Worm (Caenorhabditis elegans): ENCODE data around the gene Y11D7A.3.

Gene Y11D7A.3

DNA sequence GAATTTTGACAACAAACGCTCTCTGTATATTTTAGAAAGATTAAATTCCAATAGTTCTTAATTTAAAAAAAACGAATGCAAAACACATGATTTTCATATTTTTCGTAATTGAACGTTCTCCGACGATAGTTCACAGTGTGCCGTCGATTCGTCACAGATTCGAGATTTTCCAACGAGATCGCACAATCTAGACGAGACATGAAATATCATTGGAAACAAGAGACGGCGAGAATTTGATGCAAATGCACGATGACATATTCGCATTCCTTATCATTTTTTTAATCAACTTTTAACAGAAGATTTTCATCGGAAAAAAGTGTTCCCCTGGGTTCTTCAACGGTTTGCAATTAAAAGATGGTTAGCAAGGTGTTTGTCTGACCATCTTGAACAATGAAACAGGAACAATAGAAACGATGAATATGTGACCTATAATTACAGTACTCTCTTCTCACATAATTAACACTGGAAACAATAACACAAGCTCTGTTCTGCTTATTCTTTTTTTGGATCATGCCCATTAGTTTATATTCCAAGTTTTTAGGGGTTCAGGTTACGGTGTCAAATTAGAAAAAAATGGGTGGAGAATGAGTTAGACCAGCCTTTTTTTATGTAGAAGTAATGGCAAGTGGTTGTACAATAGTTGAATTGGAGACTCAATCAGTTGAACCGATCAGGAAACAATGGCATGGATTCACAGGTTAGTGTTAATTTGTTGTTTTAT, at the start of gene Y11D7A.3:
TSS of gene Y11D7A.3 (plus strand) at position 671 of the 721 bp plus-strand sequence.
- no peak for TF ChIP-seq zim-3 (tag; optimal IDR thresholded peaks at IDR 0.05)
- no peak for TF ChIP-seq ceh-79 (tag; optimal IDR thresholded peaks at IDR 0.05)
- no peak for TF ChIP-seq hmg-1.2 (GFP tag; IDR thresholded peaks at IDR 0.05)
- TF ChIP-seq mxl-1 (tag; optimal IDR thresholded peaks at IDR 0.05), result no peak
- TF ChIP-seq Y79H2A.3 (GFP tag; conservative IDR thresholded peaks at IDR 0.05), result no peak
- TF ChIP-seq lsy-27 (tag; optimal IDR thresholded peaks at IDR 0.05; ENCODE audit: borderline replicate concordance, insufficient read depth), result no peak
- TF ChIP-seq dox-1 (GFP tag; IDR thresholded peaks at IDR 0.05), result no peak
- no peak for TF ChIP-seq attf-5 (GFP tag; optimal IDR thresholded peaks at IDR 0.05)
- no peak for TF ChIP-seq F57A8.1 (GFP tag; optimal IDR thresholded peaks at IDR 0.05)
- no peak for TF ChIP-seq pha-4 (tag; optimal IDR thresholded peaks at IDR 0.05)
- no peak for TF ChIP-seq somi-1 (GFP tag; optimal IDR thresholded peaks at IDR 0.05)
- no peak for TF ChIP-seq efl-1 (GFP tag; optimal IDR thresholded peaks at IDR 0.05)
- no peak for TF ChIP-seq mcd-1 (GFP tag; IDR thresholded peaks at IDR 0.05)

DNA sequence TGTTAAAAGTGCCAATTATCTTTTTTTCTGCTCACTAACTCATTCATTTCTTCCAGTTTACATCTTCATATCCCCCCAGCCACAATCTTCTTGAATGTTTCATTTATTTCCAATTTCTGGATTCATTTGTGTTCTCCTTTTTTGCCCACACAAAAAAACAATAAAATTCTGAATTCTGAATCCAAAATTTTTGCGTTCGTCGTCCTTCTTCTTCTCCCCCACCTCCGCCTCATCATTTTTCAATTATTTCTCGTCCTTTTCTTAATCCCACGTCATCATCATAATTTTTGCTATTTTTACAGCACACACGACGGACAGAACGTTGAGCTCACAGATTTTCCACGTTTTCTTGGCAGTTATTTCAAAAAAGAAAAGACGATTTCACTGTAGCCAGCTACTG, 48.3 kb upstream of the Y11D7A.3 start, which contains the start of gene C07C7.1:
TSS of gene C07C7.1 (plus strand) at position 301 of the 400 bp plus-strand sequence.
- TF ChIP-seq F10E7.11 (tag; optimal IDR thresholded peaks at IDR 0.05) (no peak), attf-5 (GFP tag; optimal IDR thresholded peaks at IDR 0.05) (no peak), tbx-9 (tag; optimal IDR thresholded peaks at IDR 0.05; ENCODE audit: borderline replicate concordance) (no peak), mcd-1 (GFP tag; IDR thresholded peaks at IDR 0.05) (no peak), hsf-1 (GFP tag; IDR thresholded peaks at IDR 0.05) (no peak), F52B5.7 (tag; optimal IDR thresholded peaks at IDR 0.05) (no peak), madf-10 (tag; optimal IDR thresholded peaks at IDR 0.05) (no peak), repo-1 (tag; optimal IDR thresholded peaks at IDR 0.05) (no peak)

DNA sequence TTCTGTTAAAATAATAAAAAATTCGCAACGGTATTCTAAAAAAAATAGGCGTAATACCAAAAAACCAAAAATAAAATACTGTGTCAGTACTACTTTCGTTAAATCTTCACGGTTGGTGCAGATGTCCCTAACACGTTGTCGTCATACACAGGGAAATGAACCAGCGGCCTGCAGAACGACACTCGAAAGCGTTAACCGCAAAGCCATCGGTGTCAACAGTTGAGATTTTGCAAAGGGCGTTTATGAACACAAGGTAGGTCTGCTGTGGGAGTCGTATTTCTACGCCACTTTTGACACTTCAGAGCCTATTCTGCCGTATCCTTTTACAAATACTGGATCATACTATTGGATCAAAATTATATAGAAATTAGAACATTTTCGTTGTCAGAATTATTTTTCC, 41.7 kb upstream of the Y11D7A.3 start:
- TF ChIP-seq F37B4.10 (GFP tag; IDR thresholded peaks at IDR 0.05) (no peak), F57C9.4 (tag; optimal IDR thresholded peaks at IDR 0.05) (no peak), madf-6 (GFP tag; IDR thresholded peaks at IDR 0.05) (no peak), ceh-27 (GFP tag; optimal IDR thresholded peaks at IDR 0.05) (peak; percentile 84), egl-44 (GFP tag; IDR thresholded peaks at IDR 0.05) (no peak; the same call in 1 of the 2 replicates), C06A6.2 (GFP tag; conservative IDR thresholded peaks at IDR 0.05) (0 out of 2 replicates have a peak, but pooled peaks have one; percentile 32), tbx-9 (tag; optimal IDR thresholded peaks at IDR 0.05; ENCODE audit: borderline replicate concordance) (no peak), nfyb-1 (GFP tag; IDR thresholded peaks at IDR 0.05) (peak; percentile 87), K12H6.12 (tag; optimal IDR thresholded peaks at IDR 0.05) (no peak), T26A5.8 (tag; optimal IDR thresholded peaks at IDR 0.05) (no peak), die-1 (tag; optimal IDR thresholded peaks at IDR 0.05) (peak; percentile 84), dpff-1 (tag; optimal IDR thresholded peaks at IDR 0.05) (no peak), ztf-22 (GFP tag; optimal IDR thresholded peaks at IDR 0.05) (no peak), hlh-12 (tag; optimal IDR thresholded peaks at IDR 0.05) (peak; percentile 75), F22D6.2 (tag; optimal IDR thresholded peaks at IDR 0.05) (peak; percentile 33), F52B5.7 (tag; optimal IDR thresholded peaks at IDR 0.05) (no peak), aptf-3 (GFP tag; IDR thresholded peaks at IDR 0.05) (no peak), ztf-3 (GFP tag; optimal IDR thresholded peaks at IDR 0.05) (no peak), nhr-179 (tag; optimal IDR thresholded peaks at IDR 0.05) (no peak), xnd-1 (tag; optimal IDR thresholded peaks at IDR 0.05) (no peak), sdz-38 (tag; optimal IDR thresholded peaks at IDR 0.05) (no peak), ceh-91 (GFP tag; IDR thresholded peaks at IDR 0.05) (no peak), lin-26 (GFP tag; IDR thresholded peaks at IDR 0.05) (no peak), mel-28 (tag; optimal IDR thresholded peaks at IDR 0.05; ENCODE audit: borderline replicate concordance) (no peak), snpc-1.3 (tag; optimal IDR thresholded peaks at IDR 0.05; ENCODE audit: insufficient read depth) (peak; percentile 80), madf-10 (tag; optimal IDR thresholded peaks at IDR 0.05) (peak; percentile 72), unc-130 (GFP tag; optimal IDR thresholded peaks at IDR 0.05) (peak; percentile 48), B0035.1 (tag; optimal IDR thresholded peaks at IDR 0.05) (no peak), sptf-2 (GFP tag; optimal IDR thresholded peaks at IDR 0.05) (no peak), dpl-1 (GFP tag; optimal IDR thresholded peaks at IDR 0.05) (peak; percentile 4)

All from whole organism, young adult.